Worm (Caenorhabditis elegans): ENCODE data around the gene C04A11.5.

ce11 chrX:13675444-13675843, 11.1 kb downstream of the C04A11.5 start:
- TF ChIP-seq ceh-32 (tag; optimal IDR thresholded peaks at IDR 0.05; ENCODE audit: poor library complexity) (no peak), ceh-82 (tag; optimal IDR thresholded peaks at IDR 0.05) (no peak), lin-15B (tag; optimal IDR thresholded peaks at IDR 0.05) (no peak), snpc-4 (tag; optimal IDR thresholded peaks at IDR 0.05) (no peak), nhr-6 (tag; optimal IDR thresholded peaks at IDR 0.05) (peak; percentile 29), fos-1 (tag; optimal IDR thresholded peaks at IDR 0.05) (no peak), ceh-28 (tag; optimal IDR thresholded peaks at IDR 0.05) (no peak), dmd-9 (GFP tag; IDR thresholded peaks at IDR 0.05) (no peak), ama-1 (optimal IDR thresholded peaks at IDR 0.05) (no peak), unc-39 (tag; optimal IDR thresholded peaks at IDR 0.05) (no peak), mdl-1 (tag; optimal IDR thresholded peaks at IDR 0.05) (no peak), ces-1 (GFP tag; optimal IDR thresholded peaks at IDR 0.05) (no peak), lsy-2 (tag; optimal IDR thresholded peaks at IDR 0.05) (no peak)
